Fruit fly (Drosophila melanogaster) whole organism, adult: Measurements from ENCODE around the gene CG2247.

Source experiments
- Mnt ChIP-seq: fragments of 200-800 bp; sonication (Bioruptor generic); optimal IDR thresholded peaks from 2 replicates; lab custom pipeline; 2016; ENCODE audit warnings: missing biosample characterization, mild to moderate bottlenecking, missing genetic modification characterization
- kay ChIP-seq: fragments of 200-800 bp; sonication (Bioruptor generic); peaks from one replicate; lab custom pipeline; 2016; ENCODE audit warnings: missing biosample characterization, missing genetic modification characterization, borderline replicate concordance
- toe ChIP-seq: fragments of 200-800 bp; sonication (Bioruptor generic); optimal IDR thresholded peaks from 2 replicates; lab custom pipeline; 2016; ENCODE audit warnings: missing biosample characterization, missing genetic modification characterization

DNA sequence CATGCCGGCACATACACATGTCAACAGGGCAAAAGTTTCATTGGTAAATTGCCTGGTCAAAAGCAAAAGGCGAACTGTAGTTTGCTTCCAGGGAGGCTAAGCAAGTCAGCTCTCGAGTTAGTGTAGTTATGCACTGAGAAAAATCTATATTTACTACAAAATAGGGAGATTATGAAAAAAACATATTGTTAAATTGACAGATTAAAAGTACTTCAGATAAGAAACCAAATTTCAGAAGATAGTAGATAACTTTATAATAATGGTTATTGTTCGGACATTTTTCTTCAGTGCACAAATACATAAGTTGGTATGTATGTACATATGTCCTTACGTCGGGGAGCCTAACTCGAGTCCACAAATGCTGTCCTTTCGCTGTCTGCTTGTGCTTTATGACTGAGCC lies 45.7 kb upstream of the CG2247 start:
- no peak for TF ChIP-seq kay (GFP tag; lab: Kevin White, UChicago)
- TF ChIP-seq toe (GFP tag; lab: Kevin White, UChicago) = no peak
- no peak for TF ChIP-seq Mnt (GFP tag; lab: Kevin White, UChicago)
